Worm (Caenorhabditis elegans): Measurements from ENCODE around the gene klf-2.

- TF ChIP-seq nhr-67 (tag; optimal IDR thresholded peaks at IDR 0.05) = no peak
- no peak for TF ChIP-seq ama-1 (optimal IDR thresholded peaks at IDR 0.05)
- no peak for TF ChIP-seq nhr-76 (tag; optimal IDR thresholded peaks at IDR 0.05)
- TF ChIP-seq mdl-1 (tag; optimal IDR thresholded peaks at IDR 0.05) = no peak
- no peak for TF ChIP-seq pha-4 (tag; optimal IDR thresholded peaks at IDR 0.05)
- no peak for TF ChIP-seq tbx-2 (tag; optimal IDR thresholded peaks at IDR 0.05)
These were observed 43.6 kb upstream of the klf-2 start, which contains the start of gene srxa-15 for ce11 chrV:20641896-20642295.
